Worm (Caenorhabditis elegans) whole organism, mixed stage, embryonic: Measurements from ENCODE around the gene T19D2.3.

Experiments
- cnd-1 ChIP-seq: fragments of 200-800 bp; sonication (Bioruptor generic); optimal IDR thresholded peaks from 2 replicates; lab custom pipeline; 2018; ENCODE audit warnings: mild to moderate bottlenecking, missing genetic modification characterization, missing compliant biosample characterization
- elt-3 ChIP-seq: fragments of 150-350 bp; optimal IDR thresholded peaks from 2 replicates; lab custom pipeline; 2014; ENCODE audit warnings: missing biosample characterization, missing genetic modification characterization
- ham-2 ChIP-seq: fragments of 200-800 bp; sonication (Bioruptor generic); optimal IDR thresholded peaks from 2 replicates; lab custom pipeline; 2018; ENCODE audit warnings: mild to moderate bottlenecking, missing genetic modification characterization, missing compliant biosample characterization
- lin-13 ChIP-seq: fragments of 150-350 bp; optimal IDR thresholded peaks from 2 replicates; lab custom pipeline; 2014; ENCODE audit warnings: missing biosample characterization, missing genetic modification characterization
- mep-1 ChIP-seq: fragments of 150-350 bp; optimal IDR thresholded peaks from 2 replicates; lab custom pipeline; 2017; ENCODE audit warnings: missing biosample characterization, missing genetic modification reagents, missing genetic modification characterization, inconsistent platforms
- nhr-12 ChIP-seq: fragments of 150-350 bp; optimal IDR thresholded peaks from 2 replicates; lab custom pipeline; 2014; ENCODE audit warnings: missing biosample characterization, missing genetic modification characterization
- nhr-2 ChIP-seq: fragments of 150-350 bp; optimal IDR thresholded peaks from 2 replicates; lab custom pipeline; 2014; ENCODE audit warnings: missing biosample characterization, missing genetic modification characterization
- nhr-237 ChIP-seq: fragments of 150-350 bp; optimal IDR thresholded peaks from 2 replicates; lab custom pipeline; 2014; ENCODE audit warnings: missing biosample characterization, missing genetic modification characterization
- nhr-28 ChIP-seq: fragments of 150-350 bp; optimal IDR thresholded peaks from 2 replicates; lab custom pipeline; 2014; ENCODE audit warnings: missing biosample characterization, missing genetic modification characterization
- snpc-4 ChIP-seq: fragments of 150-350 bp; optimal IDR thresholded peaks from 2 replicates; lab custom pipeline; 2014; ENCODE audit warnings: missing biosample characterization, missing genetic modification characterization
- sptf-1 ChIP-seq: sonication (generic microtip); optimal IDR thresholded peaks from 2 replicates; lab custom pipeline; 2017; ENCODE audit warnings: mild to moderate bottlenecking, missing genetic modification characterization, moderate library complexity, missing compliant biosample characterization

ce11 chrX:3918182-3918581, 20.9 kb upstream of the T19D2.3 start:
- no peak for TF ChIP-seq elt-3 (tag; lab: Kevin White, UChicago)
- no peak for TF ChIP-seq cnd-1
- no peak for TF ChIP-seq snpc-4 (tag; lab: Kevin White, UChicago)
- TF ChIP-seq sptf-1 (tag; lab: Kevin White, UChicago) = no peak
- TF ChIP-seq mep-1 (tag; lab: Kevin White, UChicago) = no peak
- TF ChIP-seq nhr-28 = no peak
- TF ChIP-seq lin-13 = no peak
- no peak for TF ChIP-seq ham-2 (GFP tag; lab: Kevin White, UChicago)
- no peak for TF ChIP-seq nhr-237
- TF ChIP-seq nhr-2 (tag; lab: Kevin White, UChicago) = no peak
- TF ChIP-seq nhr-12 = no peak
